Worm (Caenorhabditis elegans): Measurements from ENCODE around the gene K03H6.5.

K03H6.5 gene

ce11 chrIV:1555021-1555720, 19.0 kb upstream of the K03H6.5 start, which contains the start of gene C34H4.1:
TSS of gene C34H4.1 (plus strand) at chrIV:1555579.
- TF ChIP-seq flt-1 (GFP tag; IDR thresholded peaks at IDR 0.05), result no peak
- no peak for TF ChIP-seq tra-4 (tag; optimal IDR thresholded peaks at IDR 0.05)
- TF ChIP-seq ceh-13 (GFP tag; optimal IDR thresholded peaks at IDR 0.05), result no peak

- TF ChIP-seq tbx-37 (GFP tag; conservative IDR thresholded peaks at IDR 0.05), result no peak
- TF ChIP-seq scrt-1 (GFP tag; IDR thresholded peaks at IDR 0.05), result no peak
- TF ChIP-seq B0310.2 (tag; optimal IDR thresholded peaks at IDR 0.05), result no peak
- TF ChIP-seq ceh-36 (tag; optimal IDR thresholded peaks at IDR 0.05), result no peak
- TF ChIP-seq tra-4 (tag; optimal IDR thresholded peaks at IDR 0.05), result no peak
- no peak for TF ChIP-seq tbx-11 (GFP tag; IDR thresholded peaks at IDR 0.05)
- TF ChIP-seq hnd-1 (tag; optimal IDR thresholded peaks at IDR 0.05), result no peak
- TF ChIP-seq ets-7 (tag; optimal IDR thresholded peaks at IDR 0.05), result no peak
- no peak for TF ChIP-seq hmbx-1 (tag; optimal IDR thresholded peaks at IDR 0.05)
- TF ChIP-seq hmg-4 (GFP tag; optimal IDR thresholded peaks at IDR 0.05), result no peak
- no peak for TF ChIP-seq flt-1 (GFP tag; IDR thresholded peaks at IDR 0.05)
- no peak for TF ChIP-seq ceh-13 (GFP tag; optimal IDR thresholded peaks at IDR 0.05)
Observed at ce11 chrIV:1553195-1553918, 17.1 kb upstream of the K03H6.5 start, which contains the start of gene C34H4.2. TSS of gene C34H4.2 (plus strand) at chrIV:1553752.

ce11 chrIV:1550578-1550977, 14.4 kb upstream of the K03H6.5 start, which contains the start of gene tag-244:
TSS of gene tag-244 (plus strand) at chrIV:1550878.
- no peak for TF ChIP-seq F13C5.2 (tag; optimal IDR thresholded peaks at IDR 0.05)
- TF ChIP-seq sea-1 (GFP tag; conservative IDR thresholded peaks at IDR 0.05), result no peak
- no peak for TF ChIP-seq flt-1 (GFP tag; IDR thresholded peaks at IDR 0.05)
- TF ChIP-seq scrt-1 (GFP tag; IDR thresholded peaks at IDR 0.05), result no peak
- no peak for TF ChIP-seq tbx-11 (GFP tag; IDR thresholded peaks at IDR 0.05)
- TF ChIP-seq ceh-13 (GFP tag; optimal IDR thresholded peaks at IDR 0.05), result no peak
- no peak for TF ChIP-seq ama-1 (optimal IDR thresholded peaks at IDR 0.05)
- no peak for TF ChIP-seq hmg-4 (GFP tag; optimal IDR thresholded peaks at IDR 0.05)

ce11 chrIV:1550131-1550530, 13.9 kb upstream of the K03H6.5 start, which contains the start of gene C34H4.5:
TSS of gene C34H4.5 (minus strand) at chrIV:1550231.
- TF ChIP-seq ceh-13 (GFP tag; optimal IDR thresholded peaks at IDR 0.05) (no peak), pes-1 (GFP tag; IDR thresholded peaks at IDR 0.05) (no peak), ama-1 (optimal IDR thresholded peaks at IDR 0.05) (no peak), ceh-36 (tag; optimal IDR thresholded peaks at IDR 0.05) (no peak), sea-1 (GFP tag; conservative IDR thresholded peaks at IDR 0.05) (no peak), hnd-1 (tag; optimal IDR thresholded peaks at IDR 0.05) (no peak), tbx-37 (GFP tag; conservative IDR thresholded peaks at IDR 0.05) (no peak), aly-1 (tag; optimal IDR thresholded peaks at IDR 0.05) (no peak), scrt-1 (GFP tag; IDR thresholded peaks at IDR 0.05) (no peak), hmg-4 (GFP tag; optimal IDR thresholded peaks at IDR 0.05) (no peak), F13C5.2 (tag; optimal IDR thresholded peaks at IDR 0.05) (no peak), tbx-11 (GFP tag; IDR thresholded peaks at IDR 0.05) (no peak), B0310.2 (tag; optimal IDR thresholded peaks at IDR 0.05) (no peak)

- TF ChIP-seq hnd-1 (tag; optimal IDR thresholded peaks at IDR 0.05) (no peak), aly-1 (tag; optimal IDR thresholded peaks at IDR 0.05) (peak; percentile 1)
Observed at ce11 chrIV:1549095-1550093, 13.2 kb upstream of the K03H6.5 start.

- TF ChIP-seq scrt-1 (GFP tag; IDR thresholded peaks at IDR 0.05) (no peak), hmg-4 (GFP tag; optimal IDR thresholded peaks at IDR 0.05) (no peak), tbx-11 (GFP tag; IDR thresholded peaks at IDR 0.05) (no peak), tra-4 (tag; optimal IDR thresholded peaks at IDR 0.05) (no peak), B0310.2 (tag; optimal IDR thresholded peaks at IDR 0.05) (no peak), tbx-37 (GFP tag; conservative IDR thresholded peaks at IDR 0.05) (no peak), ceh-36 (tag; optimal IDR thresholded peaks at IDR 0.05) (no peak), ceh-13 (GFP tag; optimal IDR thresholded peaks at IDR 0.05) (no peak), ets-7 (tag; optimal IDR thresholded peaks at IDR 0.05) (no peak), sea-1 (GFP tag; conservative IDR thresholded peaks at IDR 0.05) (no peak), aly-1 (tag; optimal IDR thresholded peaks at IDR 0.05) (no peak), pes-1 (GFP tag; IDR thresholded peaks at IDR 0.05) (no peak), hmbx-1 (tag; optimal IDR thresholded peaks at IDR 0.05) (no peak), F13C5.2 (tag; optimal IDR thresholded peaks at IDR 0.05) (no peak), flt-1 (GFP tag; IDR thresholded peaks at IDR 0.05) (no peak), hnd-1 (tag; optimal IDR thresholded peaks at IDR 0.05) (no peak), ama-1 (optimal IDR thresholded peaks at IDR 0.05) (no peak)
Observed at ce11 chrIV:1548457-1548861, 12.2 kb upstream of the K03H6.5 start, which contains the start of gene col-107. TSS of gene col-107 (plus strand) at chrIV:1548721.

ce11 chrIV:1547129-1547528, 10.9 kb upstream of the K03H6.5 start:
- TF ChIP-seq tbx-11 (GFP tag; IDR thresholded peaks at IDR 0.05) (no peak), ceh-36 (tag; optimal IDR thresholded peaks at IDR 0.05) (no peak), hnd-1 (tag; optimal IDR thresholded peaks at IDR 0.05) (no peak), pes-1 (GFP tag; IDR thresholded peaks at IDR 0.05) (no peak), scrt-1 (GFP tag; IDR thresholded peaks at IDR 0.05) (no peak), ets-7 (tag; optimal IDR thresholded peaks at IDR 0.05) (no peak), aly-1 (tag; optimal IDR thresholded peaks at IDR 0.05) (no peak), tbx-37 (GFP tag; conservative IDR thresholded peaks at IDR 0.05) (no peak), tra-4 (tag; optimal IDR thresholded peaks at IDR 0.05) (no peak)
